Worm (Caenorhabditis elegans) whole organism, late embryonic: Measurements from ENCODE around the gene F13A2.3.

Source experiments
- C38D4.7 ChIP-seq: fragments of 200-800 bp; sonication (Bioruptor generic); optimal IDR thresholded peaks from 2 replicates; lab custom pipeline; 2018; ENCODE audit warnings: mild to moderate bottlenecking, missing genetic modification characterization, moderate library complexity, missing compliant biosample characterization
- nhr-11 ChIP-seq: fragments of 150-350 bp; optimal IDR thresholded peaks from 2 replicates; lab custom pipeline; 2014; ENCODE audit warnings: missing biosample characterization, missing genetic modification characterization
- pha-4 ChIP-seq: fragments of 150-350 bp; optimal IDR thresholded peaks from 2 replicates; lab custom pipeline; 2018; ENCODE audit warnings: missing biosample characterization, missing genetic modification reagents, missing genetic modification characterization

ce11 chrV:4416710-4417109 lies 20.6 kb upstream of the F13A2.3 start, which contains the start of gene Y47D7A.18:
- no peak for TF ChIP-seq nhr-11 (tag; lab: Kevin White, UChicago)
- TF ChIP-seq pha-4 (tag; lab: Kevin White, UChicago) = no peak
- no peak for TF ChIP-seq C38D4.7 (GFP tag; lab: Kevin White, UChicago)
